Fruit fly (Drosophila melanogaster) whole organism, embryonic: ENCODE results near the gene CG33641.

Experiments used
- CG10543 ChIP-seq: fragments of 200-800 bp; sonication (Bioruptor generic); optimal IDR thresholded peaks from 3 replicates; lab custom pipeline; 2017; ENCODE audit warnings: missing biosample characterization, mild to moderate bottlenecking, missing genetic modification characterization, moderate library complexity
- CG11085 ChIP-seq: fragments of 200-800 bp; sonication (Bioruptor generic); IDR thresholded peaks from 2 replicates; pipeline ENCODE4 v1.3.6; 2022; ENCODE audit warnings: missing biosample characterization, missing genetic modification characterization
- CG11093 ChIP-seq: fragments of 200-800 bp; sonication (Bioruptor generic); IDR thresholded peaks from 3 replicates; pipeline ENCODE4 v1.3.6; 2022; ENCODE audit warnings: missing biosample characterization, missing genetic modification characterization
- CG11247 ChIP-seq: fragments of 200-800 bp; sonication (Bioruptor generic); IDR thresholded peaks from 2 replicates; pipeline ENCODE4 v1.3.6; 2022; ENCODE audit warnings: missing biosample characterization, missing genetic modification characterization
- CG14860 ChIP-seq: fragments of 200-800 bp; sonication (Bioruptor generic); IDR thresholded peaks from 3 replicates; pipeline ENCODE4 v1.3.6; 2022; ENCODE audit warnings: missing biosample characterization, missing genetic modification characterization; ENCODE audit not compliant: partially characterized antibody
- CG15073 ChIP-seq: fragments of 200-800 bp; sonication (Bioruptor generic); optimal IDR thresholded peaks from 2 replicates; lab custom pipeline; 2016; ENCODE audit warnings: missing biosample characterization, missing genetic modification characterization
- CG16813 ChIP-seq: fragments of 200-800 bp; sonication (Bioruptor generic); IDR thresholded peaks from 3 replicates; pipeline ENCODE4 v1.3.6; 2022; ENCODE audit warnings: missing biosample characterization, missing genetic modification characterization; ENCODE audit not compliant: partially characterized antibody
- CG1832 ChIP-seq: fragments of 200-800 bp; sonication (Bioruptor generic); optimal IDR thresholded peaks from 2 replicates; lab custom pipeline; 2017; ENCODE audit warnings: missing biosample characterization, mild to moderate bottlenecking, missing genetic modification characterization, inconsistent platforms
- CG30020 ChIP-seq: fragments of 200-800 bp; optimal IDR thresholded peaks from 2 replicates; lab custom pipeline; 2019; ENCODE audit warnings: missing biosample characterization, mild to moderate bottlenecking, missing genetic modification characterization, moderate library complexity
- CG32772 ChIP-seq: fragments of 200-800 bp; sonication (Bioruptor generic); IDR thresholded peaks from 2 replicates; pipeline ENCODE4 v1.3.6; 2022; ENCODE audit warnings: missing biosample characterization, missing genetic modification characterization
- CG33557 ChIP-seq: fragments of 200-800 bp; sonication (Bioruptor generic); optimal IDR thresholded peaks from 2 replicates; lab custom pipeline; 2019; ENCODE audit warnings: missing biosample characterization, mild to moderate bottlenecking, missing genetic modification characterization, moderate library complexity
- CG4360 ChIP-seq: fragments of 200-800 bp; sonication (Bioruptor generic); IDR thresholded peaks from 2 replicates; pipeline ENCODE4 v1.3.6; 2022; ENCODE audit warnings: missing biosample characterization, missing genetic modification characterization
- CG7271 ChIP-seq: fragments of 200-800 bp; sonication (Bioruptor generic); optimal IDR thresholded peaks from 2 replicates; lab custom pipeline; 2018; ENCODE audit warnings: missing biosample characterization, mild to moderate bottlenecking, missing genetic modification characterization, moderate library complexity
- CG7839 ChIP-seq: fragments of 200-800 bp; sonication (Bioruptor generic); optimal IDR thresholded peaks from 3 replicates; lab custom pipeline; 2018; ENCODE audit warnings: missing biosample characterization, mild to moderate bottlenecking, missing genetic modification characterization, moderate library complexity
- CG8290 ChIP-seq, 3 experiments: fragments of 200-800 bp; sonication (Bioruptor generic); optimal IDR thresholded peaks; 2 replicates each; lab custom pipeline; 2016 to 2019; ENCODE audit warnings: missing biosample characterization in 3 of 3, missing genetic modification characterization in 3 of 3, mild to moderate bottlenecking in 2 of 3, moderate library complexity in 1 of 3
- CG8765 ChIP-seq: fragments of 200-800 bp; sonication (Bioruptor generic); IDR thresholded peaks from 2 replicates; pipeline ENCODE4 v1.3.6; 2022; ENCODE audit warnings: missing biosample characterization, missing genetic modification characterization
- Dip3 ChIP-seq: fragments of 200-800 bp; sonication (Bioruptor generic); optimal IDR thresholded peaks from 3 replicates; lab custom pipeline; 2016; ENCODE audit warnings: missing biosample characterization, missing genetic modification characterization
- Ets97D ChIP-seq: fragments of 200-800 bp; sonication (Bioruptor generic); optimal IDR thresholded peaks from 3 replicates; lab custom pipeline; 2016; ENCODE audit warnings: missing biosample characterization, missing genetic modification characterization
- Gug ChIP-seq: fragments of 200-800 bp; sonication (Bioruptor generic); IDR thresholded peaks from 4 replicates; pipeline ENCODE4 v1.3.6; 2022; ENCODE audit warnings: missing biosample characterization, missing genetic modification characterization
- Hr51 ChIP-seq, 2 experiments: fragments of 200-800 bp; sonication (Bioruptor generic); optimal IDR thresholded peaks; 2 replicates in 1 of 2; 3 replicates in 1 of 2; lab custom pipeline; 2016 to 2018; ENCODE audit warnings: missing biosample characterization in 2 of 2, missing genetic modification characterization in 2 of 2, mild to moderate bottlenecking in 1 of 2, moderate library complexity in 1 of 2
- Lhr ChIP-seq: fragments of 200-800 bp; sonication (Bioruptor generic); optimal IDR thresholded peaks from 3 replicates; lab custom pipeline; 2017; ENCODE audit warnings: mild to moderate bottlenecking, missing biosample characterization, missing genetic modification reagents, missing genetic modification characterization
- NC2α ChIP-seq: fragments of 200-800 bp; sonication (Bioruptor generic); optimal IDR thresholded peaks from 2 replicates; lab custom pipeline; 2016; ENCODE audit warnings: missing biosample characterization, missing genetic modification characterization
- PHDP ChIP-seq: fragments of 200-800 bp; sonication (Bioruptor generic); optimal IDR thresholded peaks from 3 replicates; lab custom pipeline; 2018; ENCODE audit warnings: missing biosample characterization, mild to moderate bottlenecking, missing genetic modification characterization, moderate library complexity
- Pdp1 ChIP-seq, 2 experiments: fragments of 200-800 bp; sonication (Bioruptor generic); optimal IDR thresholded peaks; 3 replicates each; lab custom pipeline; 2016; ENCODE audit warnings: missing biosample characterization in 2 of 2, missing genetic modification characterization in 2 of 2, mild to moderate bottlenecking in 1 of 2, moderate library complexity in 1 of 2
- Poxn ChIP-seq: fragments of 200-800 bp; sonication (Bioruptor generic); IDR thresholded peaks from 2 replicates; pipeline ENCODE4 v1.3.6; 2022; ENCODE audit warnings: missing biosample characterization, missing genetic modification characterization
- Scr ChIP-seq: fragments of 200-800 bp; sonication (Bioruptor generic); IDR thresholded peaks from 2 replicates; pipeline ENCODE4 v1.3.6; 2022; ENCODE audit warnings: missing biosample characterization, missing genetic modification characterization; ENCODE audit not compliant: partially characterized antibody
- Ssrp ChIP-seq: fragments of 200-800 bp; sonication (Bioruptor generic); optimal IDR thresholded peaks from 2 replicates; lab custom pipeline; 2018; ENCODE audit warnings: missing biosample characterization, mild to moderate bottlenecking, missing genetic modification characterization, moderate library complexity
- al ChIP-seq: fragments of 200-800 bp; sonication (Bioruptor generic); IDR thresholded peaks from 2 replicates; pipeline ENCODE4 v1.3.6; 2022; ENCODE audit warnings: missing biosample characterization, missing genetic modification characterization
- amos ChIP-seq: fragments of 200-800 bp; sonication (Bioruptor generic); IDR thresholded peaks from 2 replicates; pipeline ENCODE4 v1.3.6; 2022; ENCODE audit warnings: missing biosample characterization, missing genetic modification characterization; ENCODE audit not compliant: partially characterized antibody
- btn ChIP-seq: fragments of 200-800 bp; sonication (Bioruptor generic); optimal IDR thresholded peaks from 2 replicates; lab custom pipeline; 2016; ENCODE audit warnings: missing biosample characterization, missing genetic modification characterization
- chinmo ChIP-seq: fragments of 200-800 bp; sonication (Bioruptor generic); IDR thresholded peaks from 4 replicates; pipeline ENCODE4 v1.3.6; 2022; ENCODE audit warnings: missing biosample characterization, missing genetic modification characterization; ENCODE audit not compliant: partially characterized antibody
- danr ChIP-seq: fragments of 200-800 bp; sonication (Bioruptor generic); IDR thresholded peaks from 2 replicates; pipeline ENCODE4 v1.3.6; 2022; ENCODE audit warnings: missing biosample characterization, missing genetic modification characterization
- dmrt11E ChIP-seq: fragments of 200-800 bp; sonication (Bioruptor generic); optimal IDR thresholded peaks from 3 replicates; lab custom pipeline; 2018; ENCODE audit warnings: missing biosample characterization, mild to moderate bottlenecking, missing genetic modification characterization, moderate library complexity
- eve ChIP-seq, 2 experiments: fragments of >200 bp; optimal IDR thresholded peaks; 2 replicates each; lab custom pipeline; 2017; ENCODE audit warnings: missing biosample characterization in 2 of 2, missing genetic modification characterization in 2 of 2
- exex ChIP-seq: fragments of 200-800 bp; sonication (Bioruptor generic); optimal IDR thresholded peaks from 4 replicates; lab custom pipeline; 2018; ENCODE audit warnings: missing biosample characterization, mild to moderate bottlenecking, missing genetic modification characterization, moderate library complexity
- fru ChIP-seq: fragments of >200 bp; optimal IDR thresholded peaks from 2 replicates; lab custom pipeline; 2017
- hb ChIP-seq: fragments of 200-800 bp; sonication (Bioruptor generic); IDR thresholded peaks from 3 replicates; pipeline ENCODE4 v1.3.6; 2022; ENCODE audit warnings: missing biosample characterization, missing genetic modification characterization; ENCODE audit not compliant: partially characterized antibody
- hkb ChIP-seq, 2 experiments: fragments of 200-800 bp in 1 of 2; fragments of >200 bp in 1 of 2; sonication (Bioruptor generic) in 1 of 2; IDR thresholded peaks in 1 of 2; optimal IDR thresholded peaks in 1 of 2; 2 replicates each; pipeline versions ENCODE4 v1.3.6 to Lab custom; 2017 to 2022; ENCODE audit warnings: missing biosample characterization in 1 of 2, missing genetic modification characterization in 1 of 2
- insv ChIP-seq, 2 experiments: fragments of 200-800 bp; sonication (Bioruptor generic); optimal IDR thresholded peaks; 3 replicates each; lab custom pipeline; 2016 to 2018; ENCODE audit warnings: missing biosample characterization in 2 of 2, missing genetic modification characterization in 2 of 2
- ro ChIP-seq: fragments of 200-800 bp; sonication (Bioruptor generic); IDR thresholded peaks from 2 replicates; pipeline ENCODE4 v1.3.6; 2022; ENCODE audit warnings: missing biosample characterization, missing genetic modification characterization
- slbo ChIP-seq: fragments of 200-800 bp; sonication (Bioruptor generic); IDR thresholded peaks from 2 replicates; pipeline ENCODE4 v1.3.6; 2022; ENCODE audit warnings: missing biosample characterization, missing genetic modification characterization
- so ChIP-seq: fragments of 200-800 bp; sonication (Bioruptor generic); IDR thresholded peaks from 3 replicates; pipeline ENCODE4 v1.3.6; 2022; ENCODE audit warnings: missing biosample characterization, missing genetic modification characterization
- toy ChIP-seq: fragments of 200-800 bp; sonication (Bioruptor generic); IDR thresholded peaks from 2 replicates; pipeline ENCODE4 v1.3.6; 2022; ENCODE audit warnings: missing biosample characterization, missing genetic modification characterization
- tup ChIP-seq: fragments of 200-800 bp; sonication (Bioruptor generic); optimal IDR thresholded peaks from 2 replicates; lab custom pipeline; 2016; ENCODE audit warnings: missing biosample characterization, mild to moderate bottlenecking, missing genetic modification characterization, moderate library complexity
- z ChIP-seq: fragments of 200-800 bp; sonication (Bioruptor generic); IDR thresholded peaks from 3 replicates; pipeline ENCODE4 v1.3.6; 2022; ENCODE audit warnings: missing biosample characterization, missing genetic modification characterization
- zfh2 ChIP-seq: fragments of 200-800 bp; sonication (Bioruptor generic); optimal IDR thresholded peaks from 2 replicates; lab custom pipeline; 2016; ENCODE audit warnings: missing biosample characterization, missing genetic modification characterization

The CG33641 gene

dm6 chr2L:13513331-13514261 is 15.2 kb upstream of the CG33641 start (continued):
- TF ChIP-seq exex: no peak
- no peak for TF ChIP-seq Scr
- TF ChIP-seq CG7271 (tag; lab: Kevin White, UChicago): no peak
- TF ChIP-seq Ssrp: peak; percentile 43
- TF ChIP-seq CG11093 (GFP tag; lab: Robert Waterston, UW): peak; percentile 58; the same call in 2 of the 3 replicates
- TF ChIP-seq Lhr (GFP tag; lab: Kevin White, UChicago): no peak
- no peak for TF ChIP-seq CG1832 (GFP tag; lab: Kevin White, UChicago)
- peak; percentile 90; the same call in 2 of the 4 replicates for TF ChIP-seq chinmo
- TF ChIP-seq NC2α (GFP tag; lab: Kevin White, UChicago): no peak
- no peak for TF ChIP-seq CG16813 (GFP tag; lab: Robert Waterston, UW)
- TF ChIP-seq zfh2 (GFP tag; lab: Kevin White, UChicago): peak; percentile 65
- no peak for TF ChIP-seq tup (GFP tag; lab: Kevin White, UChicago)
- peak; percentile 60 for TF ChIP-seq CG7839
- TF ChIP-seq hkb (optimal IDR thresholded peaks at IDR 0.05; lab: Kevin White, UChicago): no peak
- TF ChIP-seq hkb (GFP tag; IDR thresholded peaks at IDR 0.05; lab: Robert Waterston, UW): peak; percentile 60
- no peak for TF ChIP-seq CG15073 (GFP tag; lab: Kevin White, UChicago)
- TF ChIP-seq CG11085 (GFP tag; lab: Robert Waterston, UW): peak; percentile 66
- peak; percentile 10 for TF ChIP-seq Ets97D (GFP tag; lab: Kevin White, UChicago)
- peak; percentile 89 for TF ChIP-seq slbo (GFP tag; lab: Robert Waterston, UW)
- TF ChIP-seq CG32772 (GFP tag; lab: Robert Waterston, UW): no peak; the same call in 1 of the 2 replicates
- TF ChIP-seq CG10543 (GFP tag; lab: Kevin White, UChicago): peak; percentile 39
- peak; percentile 18; the same call in 1 of the 3 replicates for TF ChIP-seq z (GFP tag; lab: Robert Waterston, UW)
- TF ChIP-seq CG4360: no peak
- peak; percentile 72; the same call in 1 of the 2 replicates for TF ChIP-seq CG11247
- peak; percentile 31 for TF ChIP-seq dmrt11E (tag; lab: Kevin White, UChicago)
- TF ChIP-seq CG8765 (GFP tag; lab: Robert Waterston, UW): no peak
- no peak for TF ChIP-seq btn (GFP tag; lab: Kevin White, UChicago)
- peak in 1 of 2 experiments; percentile 86 for TF ChIP-seq eve (GFP tag; optimal IDR thresholded peaks at IDR 0.05; lab: Kevin White, UChicago)
- TF ChIP-seq toy (GFP tag; lab: Robert Waterston, UW): 0 out of 2 replicates have a peak, but pooled peaks have one; percentile 25
- TF ChIP-seq Dip3 (GFP tag; lab: Kevin White, UChicago): no peak
- peak; percentile 48 for TF ChIP-seq PHDP (tag; lab: Kevin White, UChicago)
- peak; percentile 14 for TF ChIP-seq CG33557 (GFP tag; lab: Kevin White, UChicago)
- TF ChIP-seq ro (GFP tag; lab: Robert Waterston, UW): peak; percentile 45
- TF ChIP-seq amos (GFP tag; lab: Robert Waterston, UW): peak; percentile 11; the same call in 1 of the 2 replicates
- no peak for TF ChIP-seq CG8290 (GFP tag; optimal IDR thresholded peaks at IDR 0.05; lab: Kevin White, UChicago)
- TF ChIP-seq CG8290 (tag; optimal IDR thresholded peaks at IDR 0.05; lab: Kevin White, UChicago): peak in 1 of 2 experiments; percentile 76
- no peak for TF ChIP-seq CG30020 (tag; lab: Kevin White, UChicago)
- TF ChIP-seq Hr51 (GFP tag; optimal IDR thresholded peaks at IDR 0.05; lab: Kevin White, UChicago): peak in 1 of 2 experiments; percentile 53
- no peak for TF ChIP-seq CG14860
- no peak for TF ChIP-seq hb
- TF ChIP-seq danr (GFP tag; lab: Robert Waterston, UW): peak; percentile 46; the same call in 1 of the 2 replicates
- peak; percentile 66 to 96 for TF ChIP-seq Pdp1 (GFP tag; optimal IDR thresholded peaks at IDR 0.05; lab: Kevin White, UChicago)
- no peak for TF ChIP-seq fru (lab: Kevin White, UChicago)
- TF ChIP-seq al (GFP tag; lab: Robert Waterston, UW): peak; percentile 60; the same call in 1 of the 2 replicates
- no peak for TF ChIP-seq insv (GFP tag; optimal IDR thresholded peaks at IDR 0.05; lab: Kevin White, UChicago)
- TF ChIP-seq Gug (GFP tag; lab: Robert Waterston, UW): peak; percentile 82; the same call in 2 of the 4 replicates
- TF ChIP-seq so: no peak; the same call in 2 of the 3 replicates
- TF ChIP-seq Poxn (GFP tag; lab: Robert Waterston, UW): peak; percentile 35; the same call in 1 of the 2 replicates
